Worm (Caenorhabditis elegans) whole organism, L4/young adult: ENCODE results near the gene Y54F10AR.1.

Experiments used
- W03F9.2 ChIP-seq: fragments of 150-350 bp; optimal IDR thresholded peaks from 2 replicates; lab custom pipeline; 2014; ENCODE audit warnings: missing biosample characterization, missing genetic modification characterization
- dao-5 ChIP-seq: sonication (generic microtip); optimal IDR thresholded peaks from 2 replicates; lab custom pipeline; 2016; ENCODE audit warnings: missing genotype, missing genetic modification characterization, moderate library complexity, missing compliant biosample characterization
- him-1 ChIP-seq: sonication (generic microtip); optimal IDR thresholded peaks from 2 replicates; lab custom pipeline; 2016; ENCODE audit warnings: missing genotype, missing genetic modification reagents, missing genetic modification characterization, missing compliant biosample characterization

The Y54F10AR.1 gene

ce11 chrIII:2540520-2540919 lies 35.0 kb downstream of the Y54F10AR.1 start:
- TF ChIP-seq W03F9.2 (no peak), him-1 (no peak), dao-5 (tag; lab: Kevin White, UChicago) (no peak)

- TF ChIP-seq him-1: peak; percentile 49
- TF ChIP-seq W03F9.2: no peak
- no peak for TF ChIP-seq dao-5 (tag; lab: Kevin White, UChicago)
Measured at ce11 chrIII:2535122-2535521, 40.4 kb downstream of the Y54F10AR.1 start.

- no peak for TF ChIP-seq W03F9.2
- TF ChIP-seq him-1: peak; percentile 88
Measured at ce11 chrIII:2532716-2533115, 42.8 kb downstream of the Y54F10AR.1 start.

ce11 chrIII:2530313-2530712 lies 45.2 kb downstream of the Y54F10AR.1 start, which contains the start of gene cone-1:
cone-1 (plus strand) TSS chrIII:2530613.
- TF ChIP-seq W03F9.2 (no peak), dao-5 (tag; lab: Kevin White, UChicago) (no peak), him-1 (no peak)

- TF ChIP-seq him-1: peak; percentile 69
- peak; percentile 96 for TF ChIP-seq W03F9.2
- no peak for TF ChIP-seq dao-5 (tag; lab: Kevin White, UChicago)
Measured at ce11 chrIII:2528621-2529113, 46.8 kb downstream of the Y54F10AR.1 start, which contains the start of the genes Y54F10AM.15, rbc-2 and ndua-8. Y54F10AM.15 (minus strand) TSS chrIII:2528679. rbc-2 (minus strand) TSS chrIII:2528689. ndua-8 (plus strand) TSS chrIII:2529063.
